Fruit fly (Drosophila melanogaster) whole organism: ENCODE measurements around the gene PGRP-LA.

Experiments used
- CG8478 ChIP-seq: fragments of >200 bp; optimal IDR thresholded peaks from 2 replicates; lab custom pipeline; 2018; ENCODE audit warnings: inconsistent platforms
- Dll ChIP-seq: fragments of >200 bp; optimal IDR thresholded peaks from 2 replicates; lab custom pipeline; 2017
- EcR ChIP-seq, 2 experiments: fragments of >200 bp; optimal IDR thresholded peaks; 2 replicates each; lab custom pipeline; 2017; ENCODE audit warnings: missing biosample characterization in 2 of 2, missing genetic modification characterization in 2 of 2, missing genetic modification reagents in 2 of 2
- pan ChIP-seq: fragments of >200 bp; optimal IDR thresholded peaks from 2 replicates; lab custom pipeline; 2017
- psq ChIP-seq: fragments of >200 bp; optimal IDR thresholded peaks from 2 replicates; lab custom pipeline; 2017
- usp ChIP-seq: fragments of >200 bp; optimal IDR thresholded peaks from 2 replicates; lab custom pipeline; 2017; ENCODE audit warnings: missing biosample characterization, missing genetic modification characterization, mixed read lengths

Gene PGRP-LA

DNA sequence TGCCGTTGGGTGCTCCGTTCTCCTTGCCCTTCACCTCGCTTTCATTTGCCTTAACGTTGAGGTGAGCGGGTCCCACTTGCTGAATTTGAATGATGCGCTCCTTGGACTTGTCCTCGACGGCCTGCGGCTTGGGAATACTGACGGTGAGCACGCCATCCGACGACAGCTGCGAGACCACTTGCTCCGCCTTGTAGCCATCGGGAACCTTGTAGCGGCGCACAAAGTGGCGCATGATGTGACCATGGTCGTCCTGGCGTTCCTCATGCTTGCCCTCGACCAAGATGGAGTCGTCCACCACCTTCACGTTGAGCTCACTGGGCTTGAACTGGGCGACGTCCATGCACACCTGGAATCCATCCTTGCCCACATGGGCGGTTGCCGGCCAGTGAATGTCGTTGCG is 42.4 kb downstream of the PGRP-LA start:
- no peak for TF ChIP-seq Dll
- TF ChIP-seq pan (lab: Kevin White, UChicago), result no peak
- no peak for TF ChIP-seq EcR (GFP tag; optimal IDR thresholded peaks at IDR 0.05; lab: Kevin White, UChicago)

DNA sequence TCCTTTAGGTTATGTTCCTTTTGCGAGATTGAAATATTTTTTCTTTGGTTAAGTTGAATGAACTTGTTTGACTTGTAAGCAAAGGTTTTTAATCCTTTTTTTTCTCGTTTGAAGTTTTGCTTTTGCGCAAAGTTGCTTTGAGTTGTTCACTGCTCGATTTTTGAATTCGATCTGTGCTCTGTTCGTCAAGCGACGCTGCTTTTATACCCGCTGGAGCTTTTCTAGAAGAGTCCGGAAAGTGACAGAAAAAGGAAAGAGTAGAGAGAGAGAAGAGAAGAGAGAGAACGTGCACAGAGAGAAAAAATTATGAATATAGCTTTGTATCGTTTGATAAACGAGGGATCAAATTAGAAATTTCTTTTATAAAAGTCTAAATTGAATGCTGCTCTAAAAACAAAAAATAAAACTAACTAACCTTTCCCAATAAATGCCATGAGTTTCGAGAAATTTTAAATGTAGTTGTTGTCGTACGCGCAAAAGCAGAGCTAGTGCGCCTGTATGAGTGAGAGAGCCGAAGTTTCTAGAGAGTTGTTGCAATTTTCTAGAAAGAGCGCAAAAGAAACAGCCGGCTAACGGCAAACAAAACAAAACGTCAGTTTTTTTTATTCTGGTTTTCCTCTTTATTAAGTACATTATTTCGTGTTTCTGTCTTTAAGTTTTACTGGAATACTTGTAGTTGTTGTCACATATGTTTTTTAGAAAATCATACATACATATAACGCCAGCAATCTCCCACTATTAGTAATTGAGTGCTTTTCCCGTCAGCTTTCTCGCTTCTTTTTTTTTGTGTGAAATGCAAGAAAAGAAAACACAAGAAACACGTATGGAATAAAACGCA is 43.3 kb downstream of the PGRP-LA start, which contains the start of gene Hsp26:
Gene Hsp26 (minus strand): TSS at position 230 of the 838 bp plus-strand sequence.
- TF ChIP-seq EcR (GFP tag; optimal IDR thresholded peaks at IDR 0.05; lab: Kevin White, UChicago) (peak; percentile 74 to 96), psq (no peak), usp (GFP tag; lab: Kevin White, UChicago) (no peak), Dll (no peak)

DNA sequence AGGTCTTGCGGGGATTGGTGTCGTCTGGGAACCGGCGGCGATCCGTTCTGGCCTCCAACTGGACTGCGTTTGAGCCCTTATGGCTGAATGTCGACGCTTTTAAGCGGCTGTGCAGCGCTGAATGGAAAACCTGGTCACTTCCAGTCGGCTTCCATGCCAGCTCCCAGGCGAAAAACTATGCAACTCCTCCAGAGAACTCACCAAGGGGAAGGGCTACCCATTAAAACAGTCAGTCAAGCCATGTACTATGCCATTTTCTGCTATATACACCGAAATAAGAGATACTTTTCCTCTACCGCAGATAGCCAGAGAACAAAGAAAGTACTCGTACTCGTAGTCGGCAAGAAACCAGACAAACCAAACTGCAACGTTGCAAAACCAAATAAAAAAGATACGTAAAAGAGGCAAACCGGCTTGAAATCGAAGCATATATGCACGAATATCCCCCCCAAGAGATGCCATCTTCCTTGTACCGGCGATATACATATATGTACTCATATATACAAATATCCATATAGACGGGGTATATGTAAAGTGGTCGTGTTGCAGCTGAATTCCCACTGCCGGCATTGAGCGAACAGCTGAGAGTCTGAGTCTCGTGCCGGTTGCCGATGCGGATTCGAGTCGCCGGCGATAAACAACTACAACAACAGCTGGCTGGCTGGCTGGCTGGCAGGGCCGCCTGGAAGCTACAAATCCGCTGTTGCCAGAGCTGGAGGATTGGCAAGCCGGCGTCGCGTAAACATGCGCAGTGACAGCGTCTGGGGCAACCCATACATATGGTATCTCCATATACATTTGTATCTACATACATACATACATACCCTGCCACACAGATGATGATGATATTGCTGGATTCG is 45.6 kb downstream of the PGRP-LA start, which contains the start of gene Hsp67Ba:
Gene Hsp67Ba (minus strand): TSS at position 51 of the 860 bp plus-strand sequence.
- no peak for TF ChIP-seq usp (GFP tag; lab: Kevin White, UChicago)
- TF ChIP-seq CG8478 (lab: Kevin White, UChicago), result no peak
- peak; percentile 20 for TF ChIP-seq Dll

DNA sequence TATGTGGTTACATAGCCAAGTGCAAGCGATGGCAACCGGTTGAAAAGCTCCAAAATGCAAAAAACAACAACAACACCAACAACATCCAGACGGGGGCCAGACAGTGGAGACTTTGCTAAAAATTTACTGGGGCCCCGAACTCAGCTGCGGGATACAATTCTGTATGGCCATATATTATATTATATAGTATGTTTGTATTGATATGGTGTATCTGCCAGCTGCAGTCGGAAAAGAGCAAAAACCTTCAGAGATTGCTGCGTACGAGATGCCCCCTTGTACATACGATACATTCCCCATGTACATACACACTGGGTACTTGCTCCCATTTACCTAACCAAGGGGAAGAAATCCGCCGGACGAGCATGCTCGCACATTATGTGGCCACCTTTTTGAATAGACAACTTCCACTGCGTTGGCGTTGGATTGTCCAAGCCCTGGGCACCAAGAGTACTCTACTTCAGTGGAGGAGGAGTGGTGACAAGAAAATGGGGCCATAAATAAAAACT is 46.3 kb downstream of the PGRP-LA start:
- no peak for TF ChIP-seq Dll
- TF ChIP-seq EcR (GFP tag; optimal IDR thresholded peaks at IDR 0.05; lab: Kevin White, UChicago), result no peak
- TF ChIP-seq usp (GFP tag; lab: Kevin White, UChicago), result no peak
- no peak for TF ChIP-seq psq

DNA sequence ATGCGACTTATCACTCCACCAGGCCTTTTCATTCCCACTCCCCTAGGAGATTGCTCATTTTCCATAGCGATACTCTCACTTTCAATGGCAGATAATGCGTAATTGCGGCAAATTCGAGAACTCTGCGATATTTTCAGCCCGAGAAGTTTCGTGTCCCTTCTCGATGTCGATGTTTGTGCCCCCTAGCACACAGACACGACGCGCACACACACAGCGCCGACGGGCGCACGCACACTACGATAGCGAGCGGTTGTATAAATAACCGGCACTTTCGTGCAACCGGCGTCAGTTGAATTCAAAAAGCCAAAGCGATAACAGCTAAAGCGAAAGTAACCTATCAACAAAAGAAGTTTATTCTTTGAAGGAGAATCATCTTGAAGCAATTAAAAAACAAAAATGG is 47.5 kb downstream of the PGRP-LA start, which contains the start of gene Hsp23:
Gene Hsp23 (plus strand): TSS at position 281 of the 400 bp plus-strand sequence.
- no peak for TF ChIP-seq CG8478 (lab: Kevin White, UChicago)
- TF ChIP-seq Dll, result peak; percentile 18
- TF ChIP-seq EcR (GFP tag; optimal IDR thresholded peaks at IDR 0.05; lab: Kevin White, UChicago), result peak in 1 of 2 experiments; percentile 48

DNA sequence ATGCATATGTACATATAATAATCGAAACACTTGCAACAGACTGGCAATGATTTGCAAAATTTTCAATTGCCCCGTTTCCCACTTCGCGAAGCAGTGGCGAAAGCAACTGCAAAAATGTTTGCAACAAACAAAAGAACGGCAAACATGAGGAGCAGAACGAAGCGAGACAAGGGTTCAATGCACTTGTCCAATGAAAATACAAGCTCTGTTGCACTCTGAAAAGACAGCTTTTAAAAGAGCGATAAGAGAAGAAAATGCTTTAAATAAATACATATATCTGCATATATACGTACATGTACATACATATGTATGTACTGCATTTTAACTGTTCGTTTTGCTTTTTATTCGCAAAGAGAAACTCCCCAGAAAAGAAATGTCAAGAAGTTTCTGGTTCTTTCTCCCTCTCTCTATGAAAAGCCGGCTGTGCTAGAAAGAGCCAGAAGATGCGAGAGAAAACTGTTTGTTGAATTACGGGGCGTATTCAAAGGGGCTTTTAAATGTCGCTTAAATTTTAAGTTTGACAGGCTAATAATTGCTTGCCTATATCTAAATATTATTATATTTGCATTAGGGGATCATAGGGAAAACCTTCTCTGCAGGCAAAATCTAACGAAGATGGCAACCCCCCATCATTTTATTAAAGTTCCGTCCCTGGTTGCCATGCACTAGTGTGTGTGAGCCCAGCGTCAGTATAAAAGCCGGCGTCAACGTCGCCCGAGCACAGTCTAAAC is 49.4 kb downstream of the PGRP-LA start, which contains the start of gene Hsp27:
Gene Hsp27 (plus strand): TSS at position 719 of the 731 bp plus-strand sequence.
- peak in 1 of 2 experiments; percentile 76 for TF ChIP-seq EcR (GFP tag; optimal IDR thresholded peaks at IDR 0.05; lab: Kevin White, UChicago)
- peak; percentile 42 for TF ChIP-seq CG8478 (lab: Kevin White, UChicago)
- TF ChIP-seq usp (GFP tag; lab: Kevin White, UChicago), result no peak

DNA sequence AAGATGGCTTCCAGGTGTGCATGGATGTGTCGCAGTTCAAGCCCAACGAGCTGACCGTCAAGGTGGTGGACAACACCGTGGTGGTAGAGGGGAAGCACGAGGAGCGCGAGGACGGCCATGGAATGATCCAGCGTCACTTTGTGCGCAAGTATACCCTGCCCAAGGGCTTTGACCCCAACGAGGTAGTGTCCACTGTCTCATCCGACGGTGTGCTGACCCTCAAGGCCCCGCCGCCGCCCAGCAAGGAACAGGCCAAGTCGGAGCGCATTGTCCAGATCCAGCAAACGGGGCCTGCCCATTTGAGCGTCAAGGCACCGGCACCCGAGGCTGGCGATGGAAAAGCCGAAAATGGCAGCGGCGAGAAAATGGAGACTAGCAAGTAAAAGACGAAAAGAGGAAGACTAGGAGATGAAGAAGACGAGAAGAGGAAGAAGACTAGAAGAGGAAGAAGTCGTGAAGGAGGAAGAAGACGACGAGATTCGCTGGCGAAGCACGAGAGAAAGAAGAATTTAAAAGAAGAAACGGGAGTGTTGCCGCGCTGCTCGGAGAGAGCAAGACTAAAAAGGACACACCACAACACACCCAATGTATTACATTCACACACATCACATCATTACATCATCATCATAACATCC is 50.4 kb downstream of the PGRP-LA start:
- TF ChIP-seq Dll, result no peak
- no peak for TF ChIP-seq pan (lab: Kevin White, UChicago)
- TF ChIP-seq CG8478 (lab: Kevin White, UChicago), result no peak
- TF ChIP-seq EcR (GFP tag; optimal IDR thresholded peaks at IDR 0.05; lab: Kevin White, UChicago), result peak in 1 of 2 experiments; percentile 17
- no peak for TF ChIP-seq psq
